Worm (Caenorhabditis elegans): ENCODE measurements around the gene ugt-63.

Gene ugt-63

ce11 chrV:5064761-5065421 lies 45.7 kb downstream of the ugt-63 start, which contains the start of gene mlk-1:
mlk-1 (minus strand) TSS chrV:5064811.
- TF ChIP-seq unc-130 (tag; optimal IDR thresholded peaks at IDR 0.05) (peak; percentile 18), pag-3 (tag; optimal IDR thresholded peaks at IDR 0.05; ENCODE audit: borderline replicate concordance, insufficient read depth) (no peak), nhr-28 (tag; optimal IDR thresholded peaks at IDR 0.05) (no peak), nhr-47 (tag; optimal IDR thresholded peaks at IDR 0.05) (peak; percentile 62), xbp-1 (tag; optimal IDR thresholded peaks at IDR 0.05) (peak; percentile 10), hlh-4 (tag; optimal IDR thresholded peaks at IDR 0.05) (no peak), lsy-2 (tag; optimal IDR thresholded peaks at IDR 0.05) (peak; percentile 39 to 75), rnt-1 (tag; optimal IDR thresholded peaks at IDR 0.05) (peak; percentile 6), Y116A8C.19 (tag; optimal IDR thresholded peaks at IDR 0.05; ENCODE audit: borderline replicate concordance) (no peak), nhr-90 (tag; optimal IDR thresholded peaks at IDR 0.05; ENCODE audit: poor library complexity) (no peak), dpl-1 (GFP tag; optimal IDR thresholded peaks at IDR 0.05) (peak in 2 of 3 experiments; percentile 6 to 36), nhr-76 (tag; optimal IDR thresholded peaks at IDR 0.05) (no peak), blmp-1 (tag; optimal IDR thresholded peaks at IDR 0.05) (peak; percentile 80), nhr-71 (tag; optimal IDR thresholded peaks at IDR 0.05) (peak; percentile 57), efl-1 (optimal IDR thresholded peaks at IDR 0.05) (peak; percentile 56 to 68), efl-1 (GFP tag; optimal IDR thresholded peaks at IDR 0.05 in 1 of 2) (peak; percentile 37 to 90), lir-3 (tag; optimal IDR thresholded peaks at IDR 0.05; ENCODE audit: poor library complexity) (peak; percentile 19), nhr-84 (tag; optimal IDR thresholded peaks at IDR 0.05) (no peak), unc-30 (tag; optimal IDR thresholded peaks at IDR 0.05) (no peak), isw-1 (GFP tag; IDR thresholded peaks at IDR 0.05) (peak; percentile 36), lin-14 (GFP tag; optimal IDR thresholded peaks at IDR 0.05) (peak; percentile 96), ceh-8 (GFP tag; optimal IDR thresholded peaks at IDR 0.05) (peak; percentile 24), fkh-8 (tag; optimal IDR thresholded peaks at IDR 0.05) (peak; percentile 79), C34B4.2 (tag; optimal IDR thresholded peaks at IDR 0.05) (no peak), ceh-82 (tag; optimal IDR thresholded peaks at IDR 0.05) (peak in 2 of 3 experiments; percentile 27 to 60), aly-2 (tag; optimal IDR thresholded peaks at IDR 0.05) (no peak), nhr-20 (tag; optimal IDR thresholded peaks at IDR 0.05) (peak; percentile 44), tbx-2 (tag; optimal IDR thresholded peaks at IDR 0.05) (peak; percentile 58), nhr-11 (tag; optimal IDR thresholded peaks at IDR 0.05) (no peak), lin-39 (tag; optimal IDR thresholded peaks at IDR 0.05) (no peak), ztf-11 (tag; optimal IDR thresholded peaks at IDR 0.05) (no peak), C04F5.9 (tag; optimal IDR thresholded peaks at IDR 0.05) (no peak), snu-23 (GFP tag; optimal IDR thresholded peaks at IDR 0.05) (peak; percentile 73), skn-1 (tag; optimal IDR thresholded peaks at IDR 0.05) (no peak), nhr-85 (tag) (peak; percentile 51), snpc-4 (tag; optimal IDR thresholded peaks at IDR 0.05) (peak; percentile 38), grh-1 (GFP tag; IDR thresholded peaks at IDR 0.05) (no peak), fkh-4 (tag; optimal IDR thresholded peaks at IDR 0.05; ENCODE audit: borderline replicate concordance) (no peak), sptf-1 (tag; optimal IDR thresholded peaks at IDR 0.05) (no peak), zip-4 (GFP tag; optimal IDR thresholded peaks at IDR 0.05) (no peak), ces-1 (GFP tag; optimal IDR thresholded peaks at IDR 0.05) (no peak), lin-35 (GFP tag; optimal IDR thresholded peaks at IDR 0.05) (peak; percentile 21 to 26), nhr-77 (tag; optimal IDR thresholded peaks at IDR 0.05) (peak; percentile 53), lin-13 (GFP tag; optimal IDR thresholded peaks at IDR 0.05) (peak; percentile 8), irx-1 (tag; optimal IDR thresholded peaks at IDR 0.05) (no peak), mef-2 (tag; optimal IDR thresholded peaks at IDR 0.05) (peak; percentile 24), dsc-1 (tag; optimal IDR thresholded peaks at IDR 0.05) (peak; percentile 15), alr-1 (tag; optimal IDR thresholded peaks at IDR 0.05; ENCODE audit: borderline replicate concordance) (no peak), C16A3.4 (tag; optimal IDR thresholded peaks at IDR 0.05) (peak; percentile 50), aha-1 (tag; optimal IDR thresholded peaks at IDR 0.05) (no peak), fos-1 (tag; optimal IDR thresholded peaks at IDR 0.05) (no peak), egl-13 (tag; optimal IDR thresholded peaks at IDR 0.05) (peak; percentile 28)
